Worm (Caenorhabditis elegans) whole organism, young adult: ENCODE results near the gene srd-38.

ENCODE experiments used
- D2030.7 ChIP-seq: fragments of 200-800 bp; sonication (Bioruptor generic); IDR thresholded peaks from 2 replicates; pipeline ENCODE4 v1.3.6; 2022; ENCODE audit warnings: missing genetic modification reagents, missing genetic modification characterization, missing compliant biosample characterization
- F22D6.2 ChIP-seq: sonication (generic microtip); optimal IDR thresholded peaks from 2 replicates; lab custom pipeline; 2016; ENCODE audit warnings: mild to moderate bottlenecking, missing genetic modification characterization, missing compliant biosample characterization
- F57A8.1 ChIP-seq: fragments of 200-800 bp; sonication (Bioruptor generic); optimal IDR thresholded peaks from 2 replicates; lab custom pipeline; 2018; ENCODE audit warnings: mild to moderate bottlenecking, missing genetic modification characterization, moderate library complexity, missing compliant biosample characterization
- K12H6.12 ChIP-seq: fragments of 200-800 bp; sonication (Bioruptor generic); optimal IDR thresholded peaks from 2 replicates; lab custom pipeline; 2018; ENCODE audit warnings: mild to moderate bottlenecking, missing genetic modification characterization, missing compliant biosample characterization
- Y79H2A.3 ChIP-seq: fragments of 200-800 bp; sonication (Bioruptor generic); conservative IDR thresholded peaks from 2 replicates; pipeline ENCODE4 v1.3.6; 2022; ENCODE audit warnings: missing genetic modification reagents, missing genetic modification characterization, missing compliant biosample characterization
- ZK185.1 ChIP-seq: sonication (generic microtip); optimal IDR thresholded peaks from 2 replicates; lab custom pipeline; 2016; ENCODE audit warnings: mild to moderate bottlenecking, missing genetic modification characterization, missing compliant biosample characterization; ENCODE audit not compliant: poor library complexity, severe bottlenecking
- ccch-3 ChIP-seq: fragments of 200-800 bp; sonication (Bioruptor generic); optimal IDR thresholded peaks from 2 replicates; lab custom pipeline; 2018; ENCODE audit warnings: mild to moderate bottlenecking, missing genetic modification characterization, missing compliant biosample characterization
- nhr-80 ChIP-seq: sonication (generic microtip); optimal IDR thresholded peaks from 2 replicates; lab custom pipeline; 2016; ENCODE audit warnings: missing genetic modification characterization, missing compliant biosample characterization
- unc-130 ChIP-seq: sonication (generic microtip); optimal IDR thresholded peaks from 2 replicates; lab custom pipeline; 2016; ENCODE audit warnings: missing genetic modification reagents, missing genetic modification characterization, missing compliant biosample characterization

DNA sequence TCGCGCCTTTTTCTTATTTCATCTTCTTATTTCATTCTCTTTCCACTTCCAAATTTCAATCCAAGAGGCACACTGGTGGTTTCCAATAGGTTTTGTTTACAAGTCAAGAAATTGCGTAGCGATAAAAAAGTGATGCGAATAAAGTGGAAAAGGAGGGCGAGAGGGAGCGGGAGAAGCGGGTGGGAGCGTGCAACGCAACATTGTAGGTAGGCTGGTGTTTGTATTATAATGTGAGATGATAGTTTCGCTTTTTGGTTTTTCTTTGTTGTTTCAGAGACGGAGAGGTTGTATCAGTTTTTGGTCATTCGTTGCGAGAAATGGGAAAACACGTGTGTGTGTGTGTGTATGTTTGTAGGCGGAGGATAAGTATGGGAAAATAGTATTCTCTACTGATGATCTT, 41.4 kb upstream of the srd-38 start:
- TF ChIP-seq ZK185.1 = peak; percentile 30
- TF ChIP-seq D2030.7 (GFP tag; lab: Robert Waterston, UW) = no peak
- TF ChIP-seq F22D6.2 = no peak
- peak; percentile 89 for TF ChIP-seq nhr-80 (tag; lab: Kevin White, UChicago)
- TF ChIP-seq K12H6.12 (tag; lab: Kevin White, UChicago) = no peak
- no peak for TF ChIP-seq ccch-3
- no peak for TF ChIP-seq unc-130
- TF ChIP-seq F57A8.1 = no peak
- TF ChIP-seq Y79H2A.3 (GFP tag; lab: Robert Waterston, UW) = no peak
